Worm (Caenorhabditis elegans): Measurements from ENCODE around the gene C37C3.12.

DNA sequence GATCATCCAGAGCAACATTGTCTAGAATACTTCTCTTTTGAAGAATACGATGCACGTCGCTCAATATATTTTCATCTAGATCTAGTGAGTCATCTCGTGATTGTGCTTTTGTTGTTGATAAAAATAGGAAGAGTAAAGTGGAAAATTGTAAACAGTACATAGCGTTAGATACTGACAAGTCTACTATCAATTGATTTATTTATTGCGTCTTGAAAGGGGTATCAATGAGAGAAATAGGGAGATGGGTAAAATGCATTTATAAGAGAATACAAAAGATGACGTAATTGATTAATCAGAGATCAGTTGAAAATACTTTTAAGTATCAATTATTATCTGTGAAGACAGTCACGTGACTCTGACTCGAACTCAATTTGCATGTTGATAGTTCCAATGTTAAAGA, 2.5 kb downstream of the C37C3.12 start, which contains the start of gene txt-5:
- TF ChIP-seq him-1 (tag; optimal IDR thresholded peaks at IDR 0.05): no peak
- no peak for TF ChIP-seq lin-35 (GFP tag; optimal IDR thresholded peaks at IDR 0.05)

Data from whole organism, young adult.